Worm (Caenorhabditis elegans): Measurements from ENCODE around the gene CC8.3.

DNA sequence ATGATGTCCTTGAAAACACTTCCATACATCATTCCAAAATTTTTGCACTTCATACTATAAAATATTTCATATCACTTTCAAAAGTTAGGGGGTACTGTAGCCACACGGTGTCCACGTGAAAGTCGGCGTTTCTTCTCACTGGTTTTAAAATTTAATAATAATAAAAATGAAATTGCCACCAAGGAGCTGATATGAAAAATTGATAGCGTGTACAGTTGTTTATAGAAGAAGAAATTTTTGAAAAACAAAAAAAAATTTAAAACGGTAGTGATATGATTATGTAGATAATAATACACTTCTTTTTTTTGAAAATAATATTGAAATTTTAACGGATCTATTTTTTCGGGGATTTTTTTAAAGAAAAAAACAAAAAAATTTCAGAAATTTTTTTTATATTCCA is 17.9 kb upstream of the CC8.3 start:
- TF ChIP-seq unc-62 (GFP tag; optimal IDR thresholded peaks at IDR 0.05) (no peak), nhr-28 (tag; optimal IDR thresholded peaks at IDR 0.05) (no peak), nhr-237 (tag; optimal IDR thresholded peaks at IDR 0.05) (no peak), elt-3 (tag; optimal IDR thresholded peaks at IDR 0.05) (no peak), elt-1 (tag; optimal IDR thresholded peaks at IDR 0.05; ENCODE audit: borderline replicate concordance, insufficient read depth) (no peak), nhr-76 (tag; optimal IDR thresholded peaks at IDR 0.05) (no peak), unc-39 (tag; optimal IDR thresholded peaks at IDR 0.05) (no peak)

Measured in whole organism, mixed stage, embryonic.